Fruit fly (Drosophila melanogaster) whole organism, prepupa: Measurements from ENCODE around the gene CG15814.
A peak's percentile ranks its signal among the peaks of the same experiment; 100 is the strongest.

Experiments used
- Blimp-1 ChIP-seq: fragments of 200-800 bp; sonication (Bioruptor generic); optimal IDR thresholded peaks from 3 replicates; lab custom pipeline; 2017; ENCODE audit warnings: missing biosample characterization, missing genetic modification characterization, mild to moderate bottlenecking, moderate library complexity, missing genetic modification reagents
- CG10631 ChIP-seq: fragments of 200-800 bp; sonication (Bioruptor generic); optimal IDR thresholded peaks from 2 replicates; lab custom pipeline; 2016; ENCODE audit warnings: missing biosample characterization, missing genetic modification characterization
- CG10669 ChIP-seq: fragments of 200-800 bp; sonication (Bioruptor generic); optimal IDR thresholded peaks from 3 replicates; lab custom pipeline; 2018; ENCODE audit warnings: missing biosample characterization, mild to moderate bottlenecking, missing genetic modification characterization, moderate library complexity
- CG11762 ChIP-seq: fragments of 200-800 bp; sonication (Bioruptor generic); optimal IDR thresholded peaks from 3 replicates; lab custom pipeline; 2016; ENCODE audit warnings: missing biosample characterization, missing genetic modification characterization; ENCODE audit not compliant: insufficient read depth
- CG16779 ChIP-seq: fragments of 200-800 bp; sonication (Bioruptor generic); optimal IDR thresholded peaks from 3 replicates; lab custom pipeline; 2017; ENCODE audit warnings: missing biosample characterization, mild to moderate bottlenecking, missing genetic modification characterization
- CG31627 ChIP-seq: fragments of 200-800 bp; sonication (Bioruptor generic); optimal IDR thresholded peaks from 3 replicates; lab custom pipeline; 2016; ENCODE audit warnings: missing biosample characterization, missing genetic modification characterization
- CG32006 ChIP-seq: fragments of 200-800 bp; sonication (Bioruptor generic); optimal IDR thresholded peaks from 3 replicates; lab custom pipeline; 2017; ENCODE audit warnings: missing biosample characterization, mild to moderate bottlenecking, missing genetic modification characterization
- CG34406 ChIP-seq: fragments of 200-800 bp; sonication (Bioruptor generic); optimal IDR thresholded peaks from 3 replicates; lab custom pipeline; 2016; ENCODE audit warnings: missing biosample characterization, missing genetic modification characterization
- CG4318 ChIP-seq: fragments of 200-800 bp; sonication (Bioruptor generic); optimal IDR thresholded peaks from 3 replicates; lab custom pipeline; 2017; ENCODE audit warnings: missing biosample characterization, mild to moderate bottlenecking, missing genetic modification characterization
- CG6163 ChIP-seq: fragments of 200-800 bp; sonication (Bioruptor generic); IDR thresholded peaks from 3 replicates; pipeline ENCODE4 v1.3.6; 2022; ENCODE audit warnings: missing biosample characterization, missing genetic modification characterization
- CG6276 ChIP-seq: fragments of 200-800 bp; sonication (Bioruptor generic); optimal IDR thresholded peaks from 2 replicates; lab custom pipeline; 2017; ENCODE audit warnings: missing biosample characterization, mild to moderate bottlenecking, missing genetic modification characterization
- CG6792 ChIP-seq: fragments of 200-800 bp; sonication (Bioruptor generic); optimal IDR thresholded peaks from 3 replicates; lab custom pipeline; 2016; ENCODE audit warnings: missing biosample characterization, missing genetic modification characterization
- CG6808 ChIP-seq: fragments of 200-800 bp; sonication (Bioruptor generic); optimal IDR thresholded peaks from 3 replicates; lab custom pipeline; 2017; ENCODE audit warnings: missing biosample characterization, missing genetic modification characterization, mild to moderate bottlenecking, moderate library complexity, missing genetic modification reagents
- CG6854 ChIP-seq: fragments of 200-800 bp; sonication (Bioruptor generic); optimal IDR thresholded peaks from 2 replicates; lab custom pipeline; 2017; ENCODE audit warnings: missing biosample characterization, mild to moderate bottlenecking, missing genetic modification characterization
- CG7368 ChIP-seq: fragments of 200-800 bp; sonication (Bioruptor generic); optimal IDR thresholded peaks from 3 replicates; lab custom pipeline; 2016; ENCODE audit warnings: missing biosample characterization, missing genetic modification characterization
- CG8119 ChIP-seq: fragments of 200-800 bp; sonication (Bioruptor generic); IDR thresholded peaks from 3 replicates; pipeline ENCODE4 v1.3.6; 2022; ENCODE audit warnings: missing biosample characterization, missing genetic modification characterization
- CG8319 ChIP-seq: fragments of 200-800 bp; sonication (Bioruptor generic); optimal IDR thresholded peaks from 3 replicates; lab custom pipeline; 2016; ENCODE audit warnings: missing biosample characterization, missing genetic modification characterization
- CG8632 ChIP-seq: fragments of 200-800 bp; sonication (Bioruptor generic); optimal IDR thresholded peaks from 3 replicates; lab custom pipeline; 2016; ENCODE audit warnings: missing biosample characterization, missing genetic modification characterization
- CG9139 ChIP-seq: fragments of 200-800 bp; sonication (Bioruptor generic); optimal IDR thresholded peaks from 3 replicates; lab custom pipeline; 2017; ENCODE audit warnings: missing biosample characterization, mild to moderate bottlenecking, missing genetic modification characterization
- Eip75B ChIP-seq: fragments of 200-800 bp; sonication (Bioruptor generic); optimal IDR thresholded peaks from 3 replicates; lab custom pipeline; 2016; ENCODE audit warnings: missing biosample characterization, missing genetic modification characterization
- Eip78C ChIP-seq: fragments of 200-800 bp; sonication (Bioruptor generic); peaks from one replicate; lab custom pipeline; 2016; ENCODE audit warnings: missing biosample characterization, missing genetic modification characterization
- Eip93F ChIP-seq: fragments of 200-800 bp; sonication (Bioruptor generic); optimal IDR thresholded peaks from 2 replicates; lab custom pipeline; 2016; ENCODE audit warnings: missing biosample characterization, mild to moderate bottlenecking, missing genetic modification characterization
- Ets21C ChIP-seq: fragments of 200-800 bp; sonication (Bioruptor generic); optimal IDR thresholded peaks from 3 replicates; lab custom pipeline; 2016; ENCODE audit warnings: missing biosample characterization, missing genetic modification characterization
- Ets96B ChIP-seq: fragments of 200-800 bp; optimal IDR thresholded peaks from 2 replicates; lab custom pipeline; 2019; ENCODE audit warnings: missing biosample characterization, mild to moderate bottlenecking, missing genetic modification characterization, moderate library complexity
- Gug ChIP-seq: fragments of 200-800 bp; sonication (Bioruptor generic); IDR thresholded peaks from 2 replicates; pipeline ENCODE4 v1.3.6; 2022; ENCODE audit warnings: missing biosample characterization, missing genetic modification characterization
- Hr38 ChIP-seq: sonication (Bioruptor generic); optimal IDR thresholded peaks from 2 replicates; lab custom pipeline; 2016; ENCODE audit warnings: missing biosample characterization, missing genetic modification characterization
- Hr4 ChIP-seq: fragments of 200-800 bp; sonication (Bioruptor generic); optimal IDR thresholded peaks from 3 replicates; lab custom pipeline; 2016; ENCODE audit warnings: missing biosample characterization, missing genetic modification characterization
- Met ChIP-seq: fragments of 200-800 bp; sonication (Bioruptor generic); optimal IDR thresholded peaks from 3 replicates; lab custom pipeline; 2016; ENCODE audit warnings: missing biosample characterization, missing genetic modification characterization
- OdsH ChIP-seq: fragments of 200-800 bp; sonication (Bioruptor generic); optimal IDR thresholded peaks from 3 replicates; lab custom pipeline; 2016; ENCODE audit warnings: missing biosample characterization, missing genetic modification characterization
- Smox ChIP-seq: fragments of 200-800 bp; sonication (Bioruptor generic); optimal IDR thresholded peaks from 3 replicates; lab custom pipeline; 2016; ENCODE audit warnings: missing biosample characterization, missing genetic modification characterization
- Sox14 ChIP-seq: fragments of 200-800 bp; sonication (Bioruptor generic); optimal IDR thresholded peaks from 3 replicates; lab custom pipeline; 2016; ENCODE audit warnings: missing biosample characterization, missing genetic modification characterization
- acj6 ChIP-seq: fragments of 200-800 bp; sonication (Bioruptor generic); optimal IDR thresholded peaks from 3 replicates; lab custom pipeline; 2016; ENCODE audit warnings: missing biosample characterization, missing genetic modification characterization
- cyc ChIP-seq: fragments of 200-800 bp; sonication (Bioruptor generic); optimal IDR thresholded peaks from 3 replicates; lab custom pipeline; 2016; ENCODE audit warnings: missing biosample characterization, missing genetic modification characterization
- dsx ChIP-seq: fragments of 200-800 bp; optimal IDR thresholded peaks from 3 replicates; lab custom pipeline; 2019; ENCODE audit warnings: missing biosample characterization, mild to moderate bottlenecking, missing genetic modification characterization, moderate library complexity; ENCODE audit not compliant: poor library complexity, severe bottlenecking
- eg ChIP-seq: fragments of 200-800 bp; sonication (Bioruptor generic); IDR thresholded peaks from 3 replicates; pipeline ENCODE4 v1.3.6; 2022; ENCODE audit warnings: missing biosample characterization, missing genetic modification characterization
- esn ChIP-seq: fragments of 200-800 bp; sonication (Bioruptor generic); optimal IDR thresholded peaks from 2 replicates; lab custom pipeline; 2016; ENCODE audit warnings: missing biosample characterization, mild to moderate bottlenecking, missing genetic modification characterization, moderate library complexity
- fd59A ChIP-seq: fragments of 200-800 bp; sonication (Bioruptor generic); optimal IDR thresholded peaks from 2 replicates; lab custom pipeline; 2017; ENCODE audit warnings: missing biosample characterization, mild to moderate bottlenecking, missing genetic modification characterization, missing genetic modification reagents
- fkh ChIP-seq: fragments of 200-800 bp; sonication (Bioruptor generic); optimal IDR thresholded peaks from 3 replicates; lab custom pipeline; 2017; ENCODE audit warnings: missing biosample characterization, mild to moderate bottlenecking, missing genetic modification characterization, moderate library complexity
- net ChIP-seq: fragments of 200-800 bp; sonication (Bioruptor generic); optimal IDR thresholded peaks from 3 replicates; lab custom pipeline; 2016; ENCODE audit warnings: missing biosample characterization, missing genetic modification characterization
- pdm3 ChIP-seq: fragments of 200-800 bp; sonication (Bioruptor generic); optimal IDR thresholded peaks from 3 replicates; lab custom pipeline; 2016; ENCODE audit warnings: missing biosample characterization, missing genetic modification characterization
- salr ChIP-seq, 2 experiments: fragments of 200-800 bp; sonication (Bioruptor generic); optimal IDR thresholded peaks; 3 replicates each; lab custom pipeline; 2016 to 2018; ENCODE audit warnings: missing biosample characterization in 2 of 2, missing genetic modification characterization in 2 of 2, mild to moderate bottlenecking in 1 of 2
- ss ChIP-seq, 2 experiments: fragments of 200-800 bp; sonication (Bioruptor generic); optimal IDR thresholded peaks; 2 replicates in 1 of 2; 3 replicates in 1 of 2; lab custom pipeline; 2017 to 2018; ENCODE audit warnings: mild to moderate bottlenecking in 2 of 2, missing biosample characterization in 2 of 2, missing genetic modification characterization in 2 of 2, moderate library complexity in 1 of 2
- svp ChIP-seq: fragments of 200-800 bp; sonication (Bioruptor generic); peaks from one replicate; lab custom pipeline; 2016; ENCODE audit warnings: missing biosample characterization, missing genetic modification characterization
- vri ChIP-seq: fragments of 200-800 bp; sonication (Bioruptor generic); optimal IDR thresholded peaks from 3 replicates; lab custom pipeline; 2016; ENCODE audit warnings: missing biosample characterization, mild to moderate bottlenecking, missing genetic modification characterization

The CG15814 gene

DNA sequence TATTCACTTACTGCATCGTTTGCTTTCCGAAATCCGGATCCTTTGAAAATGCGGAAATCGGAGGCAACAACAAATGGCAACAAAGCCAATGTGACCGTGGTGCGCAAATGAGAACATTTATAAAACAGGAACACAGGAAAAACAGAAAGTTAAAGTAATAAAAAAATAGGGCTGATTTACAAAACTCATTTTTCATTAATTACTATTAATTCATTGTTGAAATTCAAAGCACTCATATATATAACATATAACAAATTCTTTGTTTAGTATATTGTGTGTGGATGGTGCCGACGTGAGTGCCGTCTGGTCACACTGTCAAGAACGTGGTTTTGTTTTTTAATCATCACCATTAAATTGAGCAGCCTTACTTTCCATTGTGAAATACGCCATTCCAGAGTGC is 10.6 kb upstream of the CG15814 start, which contains the start of the genes Arp8 and CG6769 (continued):
- no peak for TF ChIP-seq vri (GFP tag; lab: Kevin White, UChicago)
- no peak for TF ChIP-seq CG6276 (GFP tag; lab: Kevin White, UChicago)
- TF ChIP-seq CG8119 (GFP tag; lab: Robert Waterston, UW), result no peak
- no peak for TF ChIP-seq CG8319 (GFP tag; lab: Kevin White, UChicago)
- TF ChIP-seq Met, result peak; percentile 39
- TF ChIP-seq dsx (GFP tag; lab: Kevin White, UChicago), result no peak
- peak; percentile 3 for TF ChIP-seq Eip75B (GFP tag; lab: Kevin White, UChicago)
- peak; percentile 56 for TF ChIP-seq Sox14 (GFP tag; lab: Kevin White, UChicago)
- no peak for TF ChIP-seq fd59A
- TF ChIP-seq CG32006 (GFP tag; lab: Kevin White, UChicago), result no peak
- TF ChIP-seq CG4318 (GFP tag; lab: Kevin White, UChicago), result no peak
- TF ChIP-seq eg (GFP tag; lab: Robert Waterston, UW), result no peak
- no peak for TF ChIP-seq CG6808 (GFP tag; lab: Kevin White, UChicago)
- no peak for TF ChIP-seq Gug
- no peak for TF ChIP-seq Ets21C (GFP tag; lab: Kevin White, UChicago)
- no peak for TF ChIP-seq CG6163 (GFP tag; lab: Robert Waterston, UW)
- no peak for TF ChIP-seq CG11762
- TF ChIP-seq CG34406, result no peak
- no peak for TF ChIP-seq Eip93F
- TF ChIP-seq Blimp-1 (GFP tag; lab: Kevin White, UChicago), result peak; percentile 34
- TF ChIP-seq acj6 (GFP tag; lab: Kevin White, UChicago), result no peak
- TF ChIP-seq cyc (GFP tag; lab: Kevin White, UChicago), result no peak
- no peak for TF ChIP-seq fkh (GFP tag; lab: Kevin White, UChicago)
- TF ChIP-seq CG7368, result no peak
- TF ChIP-seq OdsH, result no peak
- no peak for TF ChIP-seq CG6792 (GFP tag; lab: Kevin White, UChicago)
- no peak for TF ChIP-seq pdm3 (GFP tag; lab: Kevin White, UChicago)
- no peak for TF ChIP-seq Hr38 (GFP tag; lab: Kevin White, UChicago)
- no peak for TF ChIP-seq CG8632 (GFP tag; lab: Kevin White, UChicago)

DNA sequence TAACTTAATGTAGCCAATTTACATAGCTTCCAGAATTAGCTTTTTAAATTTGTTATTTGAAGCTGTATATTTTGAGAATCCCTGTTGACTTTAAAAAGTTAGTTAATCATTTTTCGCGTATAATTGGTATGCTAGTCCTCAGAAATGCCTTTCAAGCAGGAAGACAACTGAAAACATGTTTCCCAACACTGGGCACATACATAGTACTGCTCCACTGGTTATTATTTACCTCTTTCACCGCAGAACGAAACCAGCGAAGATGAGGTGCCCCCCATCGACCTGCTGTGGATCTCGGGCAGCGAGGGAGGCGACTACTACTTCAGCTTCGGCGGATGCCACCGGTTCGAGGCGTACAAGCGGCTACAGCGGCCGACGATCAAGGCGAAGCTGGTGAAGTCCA is 7.7 kb upstream of the CG15814 start:
- TF ChIP-seq OdsH (no peak), CG9139 (no peak), svp (GFP tag; lab: Kevin White, UChicago) (peak; percentile 40), Eip78C (GFP tag; lab: Kevin White, UChicago) (peak; percentile 56), ss (GFP tag; optimal IDR thresholded peaks at IDR 0.05; lab: Kevin White, UChicago) (no peak), CG6276 (GFP tag; lab: Kevin White, UChicago) (no peak), dsx (GFP tag; lab: Kevin White, UChicago) (peak; percentile 22), esn (no peak)

DNA sequence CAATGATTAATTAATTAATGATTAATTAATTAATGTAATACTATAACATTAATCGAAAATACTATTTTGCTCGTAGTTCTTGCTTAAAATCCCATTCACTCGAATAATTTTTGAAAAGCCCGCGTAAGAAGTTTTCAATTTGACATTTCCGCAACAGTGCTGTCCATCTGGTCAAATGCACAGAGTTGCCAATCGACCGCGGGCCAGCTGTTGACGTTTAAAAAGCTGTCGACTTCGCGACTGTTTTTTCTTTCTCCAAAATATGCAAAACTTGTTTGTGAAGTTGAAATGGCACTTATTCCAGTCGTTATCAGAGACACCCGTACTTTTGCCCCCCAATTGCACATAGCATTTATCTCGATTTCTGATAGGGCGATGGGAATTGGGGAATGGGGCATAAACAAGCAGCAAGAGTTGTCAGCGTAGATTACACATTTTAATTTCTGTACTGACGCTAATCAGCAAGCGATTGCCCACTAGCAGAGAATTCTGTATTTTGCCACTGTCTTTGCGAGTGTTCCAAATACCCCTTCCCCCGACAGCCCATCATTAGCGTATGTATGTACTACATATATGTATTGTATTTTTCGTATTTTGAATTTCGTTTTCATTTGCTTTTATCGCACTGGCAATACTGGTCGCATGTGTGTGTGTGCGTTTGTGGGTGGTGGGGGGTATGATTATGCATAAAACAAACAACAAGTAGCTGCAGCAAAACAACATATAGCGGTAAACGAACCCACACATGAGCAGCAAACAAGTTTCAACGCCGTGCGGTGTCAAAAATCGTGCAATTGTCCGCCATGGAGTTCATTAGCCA is 6.5 kb upstream of the CG15814 start, which contains the start of gene Srx:
Srx (plus strand) TSS at position 517 of the 820 bp plus-strand sequence.
- TF ChIP-seq CG7368 (no peak), CG6854 (GFP tag; lab: Kevin White, UChicago) (no peak), eg (GFP tag; lab: Robert Waterston, UW) (peak; percentile 66), acj6 (GFP tag; lab: Kevin White, UChicago) (peak; percentile 15), fkh (GFP tag; lab: Kevin White, UChicago) (peak; percentile 17), CG8119 (GFP tag; lab: Robert Waterston, UW) (peak; percentile 49; the same call in 1 of the 3 replicates), CG4318 (GFP tag; lab: Kevin White, UChicago) (no peak), ss (GFP tag; optimal IDR thresholded peaks at IDR 0.05; lab: Kevin White, UChicago) (peak in 1 of 2 experiments; percentile 52), vri (GFP tag; lab: Kevin White, UChicago) (peak; percentile 79), CG10631 (GFP tag; lab: Kevin White, UChicago) (no peak), Eip93F (peak; percentile 54), Hr4 (no peak), Gug (no peak), CG31627 (GFP tag; lab: Kevin White, UChicago) (peak; percentile 28), salr (GFP tag; optimal IDR thresholded peaks at IDR 0.05; lab: Kevin White, UChicago) (no peak), Ets21C (GFP tag; lab: Kevin White, UChicago) (no peak), CG6276 (GFP tag; lab: Kevin White, UChicago) (no peak), CG6163 (GFP tag; lab: Robert Waterston, UW) (0 out of 3 replicates have a peak, but pooled peaks have one; percentile 38), Smox (GFP tag; lab: Kevin White, UChicago) (no peak), net (GFP tag; lab: Kevin White, UChicago) (peak; percentile 28), Eip75B (GFP tag; lab: Kevin White, UChicago) (no peak), CG10669 (GFP tag; lab: Kevin White, UChicago) (no peak), fd59A (no peak), dsx (GFP tag; lab: Kevin White, UChicago) (peak; percentile 18), Hr38 (GFP tag; lab: Kevin White, UChicago) (no peak), CG16779 (no peak), Ets96B (tag; lab: Kevin White, UChicago) (peak; percentile 23)
